Worm (Caenorhabditis elegans): Measurements from ENCODE around the gene ZK688.12.
A peak's percentile ranks its signal among the peaks of the same experiment; 100 is the strongest.

ZK688.12 gene

ce11 chrIII:7928549-7929129 lies 15.3 kb upstream of the ZK688.12 start, which contains the start of the genes C29E4.13 and npp-15 (continued):
- TF ChIP-seq egl-44 (GFP tag; IDR thresholded peaks at IDR 0.05): no peak
- no peak for TF ChIP-seq bed-2 (GFP tag; IDR thresholded peaks at IDR 0.05)
- TF ChIP-seq ztf-25 (GFP tag; IDR thresholded peaks at IDR 0.05): no peak
- no peak for TF ChIP-seq unc-62 (GFP tag; optimal IDR thresholded peaks at IDR 0.05)
- no peak for TF ChIP-seq zim-3 (tag; optimal IDR thresholded peaks at IDR 0.05)
- no peak for TF ChIP-seq ceh-40 (GFP tag; IDR thresholded peaks at IDR 0.05)
- no peak for TF ChIP-seq repo-1 (tag; optimal IDR thresholded peaks at IDR 0.05)
- no peak for TF ChIP-seq dox-1 (GFP tag; IDR thresholded peaks at IDR 0.05)
- TF ChIP-seq aptf-3 (GFP tag; IDR thresholded peaks at IDR 0.05): no peak
- no peak for TF ChIP-seq ceh-100 (GFP tag; IDR thresholded peaks at IDR 0.05)
- TF ChIP-seq mel-28 (tag; optimal IDR thresholded peaks at IDR 0.05; ENCODE audit: borderline replicate concordance): no peak
- TF ChIP-seq B0336.3 (GFP tag; IDR thresholded peaks at IDR 0.05): no peak
- TF ChIP-seq T26A5.8 (tag; optimal IDR thresholded peaks at IDR 0.05): no peak
- no peak for TF ChIP-seq pha-4 (tag; optimal IDR thresholded peaks at IDR 0.05)
- TF ChIP-seq snpc-3.4 (tag; optimal IDR thresholded peaks at IDR 0.05): no peak
- TF ChIP-seq hlh-12 (tag; optimal IDR thresholded peaks at IDR 0.05): no peak
- TF ChIP-seq F37B4.10 (GFP tag; IDR thresholded peaks at IDR 0.05): no peak
- peak; percentile 15 for TF ChIP-seq nhr-80 (tag; optimal IDR thresholded peaks at IDR 0.05)
- TF ChIP-seq madf-10 (tag; optimal IDR thresholded peaks at IDR 0.05): no peak
- TF ChIP-seq sea-2 (GFP tag; IDR thresholded peaks at IDR 0.05): no peak
- no peak for TF ChIP-seq K11D2.4 (GFP tag; IDR thresholded peaks at IDR 0.05)
- no peak for TF ChIP-seq C06A6.2 (GFP tag; conservative IDR thresholded peaks at IDR 0.05)
- TF ChIP-seq sptf-2 (GFP tag; optimal IDR thresholded peaks at IDR 0.05): no peak
- no peak for TF ChIP-seq nfyb-1 (GFP tag; IDR thresholded peaks at IDR 0.05)
- no peak for TF ChIP-seq snpc-4 (GFP tag; optimal IDR thresholded peaks at IDR 0.05)
- TF ChIP-seq snpc-4 (tag; optimal IDR thresholded peaks at IDR 0.05): no peak
- peak; percentile 80 for TF ChIP-seq madf-6 (GFP tag; IDR thresholded peaks at IDR 0.05)
- peak; percentile 55 for TF ChIP-seq madf-8 (GFP tag; conservative IDR thresholded peaks at IDR 0.05)
- peak; percentile 73 for TF ChIP-seq lsl-1 (GFP tag; optimal IDR thresholded peaks at IDR 0.05)
- TF ChIP-seq F49E8.2 (tag; optimal IDR thresholded peaks at IDR 0.05; ENCODE audit: insufficient read depth): no peak
- no peak for TF ChIP-seq akir-1 (GFP tag; optimal IDR thresholded peaks at IDR 0.05)
- no peak for TF ChIP-seq mcd-1 (GFP tag; IDR thresholded peaks at IDR 0.05)
- TF ChIP-seq mxl-1 (tag; optimal IDR thresholded peaks at IDR 0.05): no peak
- TF ChIP-seq ekl-4 (GFP tag; IDR thresholded peaks at IDR 0.05): no peak
- no peak for TF ChIP-seq mes-4 (tag; optimal IDR thresholded peaks at IDR 0.05)
- TF ChIP-seq Y95B8A.8 (GFP tag; IDR thresholded peaks at IDR 0.05): no peak
- peak; percentile 9 for TF ChIP-seq unc-130 (GFP tag; optimal IDR thresholded peaks at IDR 0.05)
- no peak for TF ChIP-seq lir-1 (GFP tag; conservative IDR thresholded peaks at IDR 0.05)
- TF ChIP-seq bed-1 (GFP tag; IDR thresholded peaks at IDR 0.05): no peak
- TF ChIP-seq athp-1 (tag; optimal IDR thresholded peaks at IDR 0.05): no peak
- no peak for TF ChIP-seq ztf-26 (tag; optimal IDR thresholded peaks at IDR 0.05)
- no peak for TF ChIP-seq rpc-1 (optimal IDR thresholded peaks at IDR 0.05)
- TF ChIP-seq rpc-1 (tag; optimal IDR thresholded peaks at IDR 0.05): no peak
- TF ChIP-seq K12H6.12 (tag; optimal IDR thresholded peaks at IDR 0.05): no peak
- TF ChIP-seq ztf-18 (tag; optimal IDR thresholded peaks at IDR 0.05): peak; percentile 90
- TF ChIP-seq hmg-1.2 (GFP tag; IDR thresholded peaks at IDR 0.05): no peak
